Worm (Caenorhabditis elegans): Measurements from ENCODE around the gene fum-1.

DNA sequence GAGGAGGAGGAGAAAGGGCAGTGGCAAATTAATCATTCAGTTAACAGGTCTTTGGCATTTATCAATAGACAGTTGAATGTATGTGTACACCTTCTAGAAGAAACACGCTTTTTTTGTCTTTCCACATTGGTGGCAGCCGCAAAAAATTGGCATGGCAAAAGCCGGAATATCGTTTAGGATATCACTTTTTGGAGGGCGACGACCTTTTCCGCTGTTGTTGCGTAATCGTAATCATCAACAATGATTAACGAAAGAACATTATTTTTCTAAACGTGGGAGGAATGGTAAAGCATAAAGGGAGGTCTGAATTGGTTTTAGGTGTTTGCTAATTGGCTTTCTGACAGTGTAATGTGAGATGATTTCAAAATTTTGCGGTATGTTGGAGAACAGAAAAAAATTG is 26.5 kb downstream of the fum-1 start:
- TF ChIP-seq snpc-4 (tag; optimal IDR thresholded peaks at IDR 0.05) = no peak
- no peak for TF ChIP-seq unc-62 (GFP tag; optimal IDR thresholded peaks at IDR 0.05)
